Worm (Caenorhabditis elegans) whole organism, mixed stage, embryonic: ENCODE results near the gene daf-19.

Source experiments
- lsy-2 ChIP-seq: fragments of 150-350 bp; optimal IDR thresholded peaks from 2 replicates; lab custom pipeline; 2014; ENCODE audit warnings: missing biosample characterization, missing genetic modification characterization
- nhr-76 ChIP-seq: sonication (generic microtip); optimal IDR thresholded peaks from 2 replicates; lab custom pipeline; 2017; ENCODE audit warnings: missing biosample characterization, missing genetic modification characterization
- pha-4 ChIP-seq: fragments of 150-350 bp; optimal IDR thresholded peaks from 2 replicates; lab custom pipeline; 2018; ENCODE audit warnings: missing biosample characterization, missing genetic modification reagents, missing genetic modification characterization
- unc-62 ChIP-seq: fragments of 150-350 bp; optimal IDR thresholded peaks from 2 replicates; lab custom pipeline; 2014; ENCODE audit warnings: missing biosample characterization, missing genetic modification reagents, missing genetic modification characterization

ce11 chrII:10136771-10137170 lies 32.4 kb downstream of the daf-19 start:
- TF ChIP-seq nhr-76 (tag; lab: Kevin White, UChicago) (no peak), lsy-2 (tag; lab: Kevin White, UChicago) (no peak), unc-62 (no peak), pha-4 (peak; percentile 69)
